Fruit fly (Drosophila melanogaster) whole organism, embryonic: ENCODE data around the gene EMC6.

Experiments
- C15 ChIP-seq: fragments of 200-800 bp; sonication (Bioruptor generic); IDR thresholded peaks from 3 replicates; pipeline ENCODE4 v1.3.6; 2022; ENCODE audit warnings: missing biosample characterization, missing genetic modification characterization
- CG10565 ChIP-seq: fragments of 200-800 bp; sonication (Bioruptor generic); optimal IDR thresholded peaks from 3 replicates; lab custom pipeline; 2016; ENCODE audit warnings: missing biosample characterization, mild to moderate bottlenecking, missing genetic modification characterization
- CG12659 ChIP-seq: fragments of 200-800 bp; sonication (Bioruptor generic); optimal IDR thresholded peaks from 3 replicates; lab custom pipeline; 2017; ENCODE audit warnings: mild to moderate bottlenecking, missing biosample characterization, missing genetic modification reagents, missing genetic modification characterization
- CG13123 ChIP-seq: fragments of 200-800 bp; sonication (Bioruptor generic); optimal IDR thresholded peaks from 2 replicates; lab custom pipeline; 2016; ENCODE audit warnings: missing biosample characterization, missing genetic modification characterization
- CG14441 ChIP-seq: fragments of 200-800 bp; sonication (Bioruptor generic); IDR thresholded peaks from 2 replicates; pipeline ENCODE4 v1.3.6; 2022; ENCODE audit warnings: missing biosample characterization, missing genetic modification characterization
- CG14667 ChIP-seq: fragments of 200-800 bp; sonication (Bioruptor generic); IDR thresholded peaks from 2 replicates; pipeline ENCODE4 v1.3.6; 2022; ENCODE audit warnings: missing biosample characterization, missing genetic modification characterization
- CG18476 ChIP-seq: fragments of 200-800 bp; sonication (Bioruptor generic); optimal IDR thresholded peaks from 2 replicates; lab custom pipeline; 2016; ENCODE audit warnings: missing biosample characterization, mild to moderate bottlenecking, missing genetic modification characterization
- CG2678 ChIP-seq: fragments of 200-800 bp; sonication (Bioruptor generic); optimal IDR thresholded peaks from 3 replicates; lab custom pipeline; 2019; ENCODE audit warnings: missing biosample characterization, mild to moderate bottlenecking, missing genetic modification characterization, moderate library complexity
- CG2889 ChIP-seq: fragments of 200-800 bp; sonication (Bioruptor generic); IDR thresholded peaks from 3 replicates; pipeline ENCODE4 v1.3.6; 2022; ENCODE audit warnings: missing biosample characterization, missing genetic modification characterization
- CG31365 ChIP-seq: fragments of 200-800 bp; sonication (Bioruptor generic); optimal IDR thresholded peaks from 2 replicates; lab custom pipeline; 2018; ENCODE audit warnings: missing biosample characterization, mild to moderate bottlenecking, missing genetic modification characterization
- CG32767 ChIP-seq: fragments of 200-800 bp; sonication (Bioruptor generic); IDR thresholded peaks from 2 replicates; pipeline ENCODE4 v1.3.6; 2022; ENCODE audit warnings: missing biosample characterization, missing genetic modification characterization
- CG34224 ChIP-seq: fragments of 200-800 bp; sonication (Bioruptor generic); IDR thresholded peaks from 3 replicates; pipeline ENCODE4 v1.3.6; 2022; ENCODE audit warnings: missing biosample characterization, missing genetic modification characterization; ENCODE audit not compliant: partially characterized antibody
- CG3726 ChIP-seq: fragments of 200-800 bp; sonication (Bioruptor generic); IDR thresholded peaks from 3 replicates; pipeline ENCODE4, ENCODE4 v1.3.6; 2022; ENCODE audit warnings: missing biosample characterization, missing genetic modification characterization
- CG3995 ChIP-seq: fragments of 200-800 bp; sonication (Bioruptor generic); optimal IDR thresholded peaks from 3 replicates; lab custom pipeline; 2016; ENCODE audit warnings: missing biosample characterization, missing genetic modification characterization
- CG4617 ChIP-seq: fragments of 200-800 bp; sonication (Bioruptor generic); optimal IDR thresholded peaks from 3 replicates; lab custom pipeline; 2016; ENCODE audit warnings: missing biosample characterization, missing genetic modification characterization, borderline replicate concordance
- CG6683 ChIP-seq: fragments of 200-800 bp; sonication (Bioruptor generic); optimal IDR thresholded peaks from 2 replicates; lab custom pipeline; 2017; ENCODE audit warnings: missing biosample characterization, mild to moderate bottlenecking, missing genetic modification characterization, missing genetic modification reagents
- CG6765 ChIP-seq: fragments of 200-800 bp; sonication (Bioruptor generic); optimal IDR thresholded peaks from 3 replicates; lab custom pipeline; 2017; ENCODE audit warnings: missing biosample characterization, mild to moderate bottlenecking, missing genetic modification characterization
- CG7271 ChIP-seq: fragments of 200-800 bp; sonication (Bioruptor generic); optimal IDR thresholded peaks from 2 replicates; lab custom pipeline; 2018; ENCODE audit warnings: missing biosample characterization, mild to moderate bottlenecking, missing genetic modification characterization, moderate library complexity
- CG8089 ChIP-seq: fragments of 200-800 bp; sonication (Bioruptor generic); optimal IDR thresholded peaks from 3 replicates; lab custom pipeline; 2016; ENCODE audit warnings: missing biosample characterization, missing genetic modification characterization
- Dad ChIP-seq: fragments of 200-800 bp; sonication (Bioruptor generic); optimal IDR thresholded peaks from 3 replicates; lab custom pipeline; 2016; ENCODE audit warnings: missing biosample characterization, missing genetic modification characterization
- Dek ChIP-seq: fragments of 200-800 bp; sonication (Bioruptor generic); optimal IDR thresholded peaks from 3 replicates; lab custom pipeline; 2019; ENCODE audit warnings: missing biosample characterization, mild to moderate bottlenecking, missing genetic modification characterization, moderate library complexity
- Doc2 ChIP-seq: fragments of 200-800 bp; sonication (Bioruptor generic); IDR thresholded peaks from 2 replicates; pipeline ENCODE4 v1.3.6; 2022; ENCODE audit warnings: missing biosample characterization, missing genetic modification characterization
- Doc3 ChIP-seq: fragments of 200-800 bp; sonication (Bioruptor generic); IDR thresholded peaks from 3 replicates; pipeline ENCODE4 v1.3.6; 2022; ENCODE audit warnings: missing biosample characterization, missing genetic modification characterization; ENCODE audit not compliant: partially characterized antibody
- Ets97D ChIP-seq: fragments of 200-800 bp; sonication (Bioruptor generic); optimal IDR thresholded peaks from 3 replicates; lab custom pipeline; 2016; ENCODE audit warnings: missing biosample characterization, missing genetic modification characterization
- Fer1 ChIP-seq: fragments of 200-800 bp; sonication (Bioruptor generic); optimal IDR thresholded peaks from 2 replicates; lab custom pipeline; 2017; ENCODE audit warnings: missing biosample characterization, mild to moderate bottlenecking, missing genetic modification characterization
- HmgD ChIP-seq: fragments of 200-800 bp; sonication (Bioruptor generic); optimal IDR thresholded peaks from 3 replicates; lab custom pipeline; 2016; ENCODE audit warnings: missing biosample characterization, missing genetic modification characterization
- Hr3 ChIP-seq: fragments of 200-800 bp; sonication (Bioruptor generic); optimal IDR thresholded peaks from 3 replicates; lab custom pipeline; 2016; ENCODE audit warnings: missing biosample characterization, missing genetic modification characterization
- MESR4 ChIP-seq: fragments of 200-800 bp; sonication (Bioruptor generic); optimal IDR thresholded peaks from 2 replicates; lab custom pipeline; 2018; ENCODE audit warnings: missing biosample characterization, mild to moderate bottlenecking, missing genetic modification characterization, moderate library complexity
- Nf-YC ChIP-seq: fragments of 200-800 bp; optimal IDR thresholded peaks from 3 replicates; lab custom pipeline; 2019; ENCODE audit warnings: missing biosample characterization, mild to moderate bottlenecking, missing genetic modification characterization, moderate library complexity
- Ptx1 ChIP-seq: fragments of 200-800 bp; sonication (Bioruptor generic); IDR thresholded peaks from 2 replicates; pipeline ENCODE4 v1.3.6; 2022; ENCODE audit warnings: missing biosample characterization, missing genetic modification characterization
- Ravus ChIP-seq: fragments of 200-800 bp; sonication (Bioruptor generic); IDR thresholded peaks from 2 replicates; pipeline ENCODE4 v1.3.6; 2022; ENCODE audit warnings: missing biosample characterization, missing genetic modification characterization
- ase ChIP-seq: fragments of 200-800 bp; sonication (Bioruptor generic); IDR thresholded peaks from 3 replicates; pipeline ENCODE4 v1.3.6; 2022; ENCODE audit warnings: missing biosample characterization, missing genetic modification characterization
- bowl ChIP-seq: fragments of 200-800 bp; sonication (Bioruptor generic); IDR thresholded peaks from 2 replicates; pipeline ENCODE4 v1.3.6; 2022; ENCODE audit warnings: missing biosample characterization, missing genetic modification characterization
- bsh ChIP-seq, 2 experiments: fragments of 200-800 bp; sonication (Bioruptor generic); optimal IDR thresholded peaks; 2 replicates each; lab custom pipeline; 2017 to 2018; ENCODE audit warnings: mild to moderate bottlenecking in 2 of 2, missing biosample characterization in 2 of 2, missing genetic modification characterization in 2 of 2, moderate library complexity in 1 of 2
- caup ChIP-seq: fragments of 200-800 bp; sonication (Bioruptor generic); optimal IDR thresholded peaks from 3 replicates; lab custom pipeline; 2017; ENCODE audit warnings: missing biosample characterization, mild to moderate bottlenecking, missing genetic modification characterization, moderate library complexity; ENCODE audit not compliant: severe bottlenecking
- crc ChIP-seq: fragments of 200-800 bp; sonication (Bioruptor generic); optimal IDR thresholded peaks from 2 replicates; lab custom pipeline; 2016; ENCODE audit warnings: missing biosample characterization, missing genetic modification characterization
- en ChIP-seq: fragments of 200-800 bp; sonication (Bioruptor generic); optimal IDR thresholded peaks from 2 replicates; lab custom pipeline; 2016; ENCODE audit warnings: missing biosample characterization, missing genetic modification characterization
- ewg ChIP-seq: fragments of 200-800 bp; sonication (Bioruptor generic); optimal IDR thresholded peaks from 3 replicates; lab custom pipeline; 2017; ENCODE audit warnings: mild to moderate bottlenecking, missing biosample characterization, missing genetic modification reagents, missing genetic modification characterization
- gem ChIP-seq: fragments of 200-800 bp; sonication (Bioruptor generic); optimal IDR thresholded peaks from 2 replicates; lab custom pipeline; 2019; ENCODE audit warnings: missing biosample characterization, mild to moderate bottlenecking, missing genetic modification characterization, moderate library complexity
- grau ChIP-seq: fragments of 200-800 bp; optimal IDR thresholded peaks from 3 replicates; lab custom pipeline; 2019; ENCODE audit warnings: missing biosample characterization, mild to moderate bottlenecking, missing genetic modification characterization, moderate library complexity
- hbn ChIP-seq: fragments of 200-800 bp; sonication (Bioruptor generic); IDR thresholded peaks from 2 replicates; pipeline ENCODE4 v1.3.6; 2022; ENCODE audit warnings: missing biosample characterization, missing genetic modification characterization; ENCODE audit not compliant: partially characterized antibody
- hkb ChIP-seq, 2 experiments: fragments of 200-800 bp in 1 of 2; fragments of >200 bp in 1 of 2; sonication (Bioruptor generic) in 1 of 2; IDR thresholded peaks in 1 of 2; optimal IDR thresholded peaks in 1 of 2; 2 replicates each; pipeline versions ENCODE4 v1.3.6 to Lab custom; 2017 to 2022; ENCODE audit warnings: missing biosample characterization in 1 of 2, missing genetic modification characterization in 1 of 2
- ken ChIP-seq: fragments of 200-800 bp; sonication (Bioruptor generic); IDR thresholded peaks from 3 replicates; pipeline ENCODE4 v1.3.6; 2022; ENCODE audit warnings: missing biosample characterization, missing genetic modification characterization
- peb ChIP-seq: fragments of 200-800 bp; sonication (Bioruptor generic); IDR thresholded peaks from 2 replicates; pipeline ENCODE4 v1.3.6; 2022; ENCODE audit warnings: missing biosample characterization, missing genetic modification characterization
- pho ChIP-seq: fragments of 200-800 bp; sonication (Bioruptor generic); optimal IDR thresholded peaks from 2 replicates; lab custom pipeline; 2016; ENCODE audit warnings: missing biosample characterization, missing genetic modification characterization
- phol ChIP-seq: fragments of 200-800 bp; sonication (Bioruptor generic); optimal IDR thresholded peaks from 3 replicates; lab custom pipeline; 2018; ENCODE audit warnings: missing biosample characterization, mild to moderate bottlenecking, missing genetic modification characterization, moderate library complexity
- pnt ChIP-seq: fragments of 200-800 bp; sonication (Bioruptor generic); optimal IDR thresholded peaks from 3 replicates; lab custom pipeline; 2016; ENCODE audit warnings: missing biosample characterization, missing genetic modification characterization
- rib ChIP-seq: fragments of 200-800 bp; sonication (Bioruptor generic); IDR thresholded peaks from 2 replicates; pipeline ENCODE4 v1.3.6; 2022; ENCODE audit warnings: missing biosample characterization, missing genetic modification characterization
- ttk ChIP-seq: fragments of 200-800 bp; sonication (Bioruptor generic); IDR thresholded peaks from 2 replicates; pipeline ENCODE4 v2.1.2; 2022; ENCODE audit warnings: missing biosample characterization, missing genetic modification characterization
- twi ChIP-seq: fragments of 200-800 bp; optimal IDR thresholded peaks from 2 replicates; lab custom pipeline; 2019; ENCODE audit warnings: missing biosample characterization, mild to moderate bottlenecking, missing genetic modification characterization, moderate library complexity
- yki ChIP-seq: fragments of >200 bp; optimal IDR thresholded peaks from 3 replicates; lab custom pipeline; 2018

The EMC6 gene

dm6 chr3R:25004763-25005162 lies 20.1 kb downstream of the EMC6 start (continued):
- TF ChIP-seq Nf-YC (tag; lab: Kevin White, UChicago) (no peak), pnt (GFP tag; lab: Kevin White, UChicago) (peak; percentile 39), Hr3 (GFP tag; lab: Kevin White, UChicago) (peak; percentile 39), yki (lab: Kevin White, UChicago) (no peak), CG6765 (GFP tag; lab: Kevin White, UChicago) (no peak), CG14667 (GFP tag; lab: Robert Waterston, UW) (peak; percentile 62), Doc2 (GFP tag; lab: Robert Waterston, UW) (no peak), CG6683 (GFP tag; lab: Kevin White, UChicago) (no peak), HmgD (no peak), twi (tag; lab: Kevin White, UChicago) (no peak), Ravus (no peak), CG3726 (no peak), CG32767 (GFP tag; lab: Robert Waterston, UW) (no peak), CG34224 (GFP tag; lab: Robert Waterston, UW) (no peak), CG2678 (tag; lab: Kevin White, UChicago) (peak; percentile 69), CG4617 (GFP tag; lab: Kevin White, UChicago) (no peak), Ptx1 (GFP tag; lab: Robert Waterston, UW) (peak; percentile 76), CG2889 (GFP tag; lab: Robert Waterston, UW) (no peak), MESR4 (no peak), CG10565 (GFP tag; lab: Kevin White, UChicago) (no peak), hkb (optimal IDR thresholded peaks at IDR 0.05; lab: Kevin White, UChicago) (no peak), hkb (GFP tag; IDR thresholded peaks at IDR 0.05; lab: Robert Waterston, UW) (peak; percentile 10; the same call in 1 of the 2 replicates), rib (GFP tag; lab: Robert Waterston, UW) (no peak), ken (GFP tag; lab: Robert Waterston, UW) (no peak), grau (peak; percentile 47), CG7271 (tag; lab: Kevin White, UChicago) (no peak), C15 (GFP tag; lab: Robert Waterston, UW) (no peak), Dad (peak; percentile 50), CG31365 (tag; lab: Kevin White, UChicago) (no peak), ttk (0 out of 2 replicates have a peak, but pooled peaks have one; percentile 24), bsh (GFP tag; optimal IDR thresholded peaks at IDR 0.05; lab: Kevin White, UChicago) (peak in 1 of 2 experiments; percentile 68), CG13123 (GFP tag; lab: Kevin White, UChicago) (no peak), hbn (GFP tag; lab: Robert Waterston, UW) (no peak), CG12659 (GFP tag; lab: Kevin White, UChicago) (peak; percentile 26), caup (GFP tag; lab: Kevin White, UChicago) (peak; percentile 32), CG14441 (GFP tag; lab: Robert Waterston, UW) (peak; percentile 85), bowl (no peak), Doc3 (GFP tag; lab: Robert Waterston, UW) (no peak), phol (tag; lab: Kevin White, UChicago) (peak; percentile 57), Ets97D (GFP tag; lab: Kevin White, UChicago) (no peak), CG8089 (peak; percentile 19), gem (tag; lab: Kevin White, UChicago) (no peak), CG3995 (GFP tag; lab: Kevin White, UChicago) (no peak), crc (GFP tag; lab: Kevin White, UChicago) (peak; percentile 21), peb (GFP tag; lab: Robert Waterston, UW) (no peak), en (GFP tag; lab: Kevin White, UChicago) (no peak), CG18476 (GFP tag; lab: Kevin White, UChicago) (no peak), Fer1 (GFP tag; lab: Kevin White, UChicago) (no peak), Dek (tag; lab: Kevin White, UChicago) (no peak), ase (GFP tag; lab: Robert Waterston, UW) (0 out of 3 replicates have a peak, but pooled peaks have one; percentile 37), ewg (GFP tag; lab: Kevin White, UChicago) (peak; percentile 20), pho (GFP tag; lab: Kevin White, UChicago) (peak; percentile 14)
